Worm (Caenorhabditis elegans): ENCODE data around the gene col-133.

ce11 chrIV:14143042-14143441 lies 43.9 kb upstream of the col-133 start:
- TF ChIP-seq him-1 (tag; optimal IDR thresholded peaks at IDR 0.05) (no peak), W03F9.2 (tag; optimal IDR thresholded peaks at IDR 0.05) (no peak), dao-5 (tag; optimal IDR thresholded peaks at IDR 0.05) (no peak)

Measured in whole organism, L4/young adult.